Fruit fly (Drosophila melanogaster): ENCODE data around the gene nonA-l.

The nonA-l gene

dm6 chr3R:16624750-16625549, 15.1 kb upstream of the nonA-l start, which contains the start of gene Fas1 (continued):
- TF ChIP-seq Neu2 (GFP tag; optimal IDR thresholded peaks at IDR 0.05; ENCODE audit: borderline replicate concordance) (no peak), sd (tag; optimal IDR thresholded peaks at IDR 0.05) (peak; percentile 7), knrl (GFP tag; IDR thresholded peaks at IDR 0.05; ENCODE audit: partially characterized antibody) (peak; percentile 52; the same call in 1 of the 3 replicates), CG8944 (GFP tag; optimal IDR thresholded peaks at IDR 0.05) (no peak), CG6854 (GFP tag; optimal IDR thresholded peaks at IDR 0.05) (peak; percentile 40), phol (tag; optimal IDR thresholded peaks at IDR 0.05) (peak; percentile 12), CG1529 (GFP tag; optimal IDR thresholded peaks at IDR 0.05) (no peak), H15 (GFP tag; IDR thresholded peaks at IDR 0.05) (no peak), pros (GFP tag; optimal IDR thresholded peaks at IDR 0.05) (peak; percentile 31), onecut (GFP tag; IDR thresholded peaks at IDR 0.05) (peak; percentile 88), mirr (GFP tag; optimal IDR thresholded peaks at IDR 0.05) (no peak), CG43689 (GFP tag; IDR thresholded peaks at IDR 0.05) (no peak), yki (optimal IDR thresholded peaks at IDR 0.05) (no peak), CG2116 (GFP tag; optimal IDR thresholded peaks at IDR 0.05) (peak; percentile 99), CG17829 (tag; optimal IDR thresholded peaks at IDR 0.05) (peak; percentile 8), zen (tag; optimal IDR thresholded peaks at IDR 0.05) (peak; percentile 22), E2f2 (GFP tag; IDR thresholded peaks at IDR 0.05) (peak; percentile 78), ara (GFP tag; IDR thresholded peaks at IDR 0.05) (no peak), HmgZ (tag; optimal IDR thresholded peaks at IDR 0.05) (peak; percentile 36), fu2 (GFP tag; optimal IDR thresholded peaks at IDR 0.05) (no peak), Pdp1 (GFP tag; optimal IDR thresholded peaks at IDR 0.05) (peak in 1 of 2 experiments; percentile 83), Sin3A (optimal IDR thresholded peaks at IDR 0.05) (peak; percentile 50), CG1603 (tag; optimal IDR thresholded peaks at IDR 0.05) (peak; percentile 5), CG9797 (GFP tag; optimal IDR thresholded peaks at IDR 0.05) (peak; percentile 34), oc (tag; optimal IDR thresholded peaks at IDR 0.05) (peak; percentile 57), CG14965 (GFP tag; optimal IDR thresholded peaks at IDR 0.05; ENCODE audit: borderline replicate concordance) (no peak), hkb (optimal IDR thresholded peaks at IDR 0.05) (no peak), hkb (GFP tag; IDR thresholded peaks at IDR 0.05) (peak; percentile 20; the same call in 1 of the 2 replicates), Scr (GFP tag; IDR thresholded peaks at IDR 0.05; ENCODE audit: partially characterized antibody) (peak; percentile 71), Adf1 (GFP tag; IDR thresholded peaks at IDR 0.05) (0 out of 2 replicates have a peak, but pooled peaks have one; percentile 11), nerfin-2 (GFP tag; IDR thresholded peaks at IDR 0.05; ENCODE audit: partially characterized antibody) (0 out of 2 replicates have a peak, but pooled peaks have one; percentile 25), chm (GFP tag; IDR thresholded peaks at IDR 0.05) (peak; percentile 54; the same call in 1 of the 2 replicates), dm (GFP tag; optimal IDR thresholded peaks at IDR 0.05) (peak; percentile 30), CG8765 (GFP tag; IDR thresholded peaks at IDR 0.05) (no peak), CG15514 (GFP tag; optimal IDR thresholded peaks at IDR 0.05) (peak; percentile 41), hb (GFP tag; IDR thresholded peaks at IDR 0.05; ENCODE audit: partially characterized antibody) (peak; percentile 31; the same call in 1 of the 3 replicates), klu (GFP tag; IDR thresholded peaks at IDR 0.05) (no peak), CG42726 (GFP tag; IDR thresholded peaks at IDR 0.05; ENCODE audit: partially characterized antibody) (peak; percentile 26; the same call in 1 of the 2 replicates), CG17359 (tag; optimal IDR thresholded peaks at IDR 0.05) (peak; percentile 5), CG1024 (GFP tag; IDR thresholded peaks at IDR 0.05) (no peak), gfzf (GFP tag; optimal IDR thresholded peaks at IDR 0.05) (peak; percentile 40), CG8290 (GFP tag; optimal IDR thresholded peaks at IDR 0.05) (no peak), CG8290 (tag; optimal IDR thresholded peaks at IDR 0.05) (peak in 1 of 2 experiments; percentile 15), CG8924 (tag; optimal IDR thresholded peaks at IDR 0.05) (peak; percentile 4), Hmr (GFP tag; optimal IDR thresholded peaks at IDR 0.05) (peak; percentile 41), CG14860 (GFP tag; IDR thresholded peaks at IDR 0.05; ENCODE audit: partially characterized antibody) (peak; percentile 44; the same call in 1 of the 3 replicates), inv (GFP tag; IDR thresholded peaks at IDR 0.05; ENCODE audit: partially characterized antibody) (0 out of 2 replicates have a peak, but pooled peaks have one; percentile 34), Dref (GFP tag; IDR thresholded peaks at IDR 0.05) (peak; percentile 74)

All from whole organism, embryonic.